Fruit fly (Drosophila melanogaster): Measurements from ENCODE around the gene CG3345.

DNA sequence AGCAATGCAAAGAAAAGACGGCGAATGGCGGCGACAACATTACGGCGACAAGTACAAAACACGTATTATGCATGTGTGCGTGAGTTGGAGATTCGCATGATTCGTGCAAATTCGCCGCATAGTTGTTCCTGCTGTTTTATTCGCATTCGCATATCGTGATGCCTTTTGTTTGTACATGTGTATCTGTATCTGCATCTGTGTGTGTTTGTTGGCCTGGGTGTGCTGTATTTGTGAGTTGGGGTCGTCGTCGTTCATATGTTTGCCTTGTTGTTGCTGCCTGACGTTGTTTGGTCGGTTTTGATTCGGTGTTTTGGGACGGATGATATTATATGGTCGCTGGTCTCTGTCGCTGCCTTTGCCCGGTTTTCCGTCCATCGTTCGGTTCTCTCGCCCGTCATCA lies 21.5 kb upstream of the CG3345 start:
- no peak for TF ChIP-seq Dll (optimal IDR thresholded peaks at IDR 0.05)
- no peak for TF ChIP-seq pan (optimal IDR thresholded peaks at IDR 0.05)
- TF ChIP-seq usp (GFP tag; optimal IDR thresholded peaks at IDR 0.05), result no peak
